Worm (Caenorhabditis elegans) whole organism, L1 larva: Measurements from ENCODE around the gene str-143.

ENCODE experiments used
- ceh-82 ChIP-seq, 3 experiments: fragments of 150-350 bp in 1 of 3; sonication (generic microtip) in 2 of 3; optimal IDR thresholded peaks; 2 replicates each; lab custom pipeline; 2014 to 2017; ENCODE audit warnings: missing biosample characterization in 3 of 3, missing genetic modification characterization in 3 of 3
- elt-2 ChIP-seq: sonication (generic microtip); optimal IDR thresholded peaks from 2 replicates; lab custom pipeline; 2016; ENCODE audit warnings: missing genetic modification characterization, mild to moderate bottlenecking, inconsistent platforms, missing compliant biosample characterization, missing genetic modification reagents
- lin-13 ChIP-seq: fragments of 150-350 bp; optimal IDR thresholded peaks from 2 replicates; lab custom pipeline; 2014; ENCODE audit warnings: missing biosample characterization, missing genetic modification reagents, missing genetic modification characterization
- nhr-237 ChIP-seq: fragments of 150-350 bp; optimal IDR thresholded peaks from 2 replicates; lab custom pipeline; 2014; ENCODE audit warnings: missing biosample characterization, missing genetic modification characterization
- nhr-47 ChIP-seq: sonication (generic microtip); optimal IDR thresholded peaks from 2 replicates; lab custom pipeline; 2016; ENCODE audit warnings: mild to moderate bottlenecking, missing genetic modification characterization, moderate library complexity, missing compliant biosample characterization
- skn-1 ChIP-seq: fragments of 150-350 bp; optimal IDR thresholded peaks from 2 replicates; lab custom pipeline; 2014; ENCODE audit warnings: missing biosample characterization, missing genetic modification characterization
- zag-1 ChIP-seq: fragments of 150-350 bp; optimal IDR thresholded peaks from 2 replicates; lab custom pipeline; 2014; ENCODE audit warnings: missing biosample characterization, missing genetic modification characterization

ce11 chrV:8043664-8044063, 25.9 kb downstream of the str-143 start:
- TF ChIP-seq ceh-82 (tag; optimal IDR thresholded peaks at IDR 0.05; lab: Kevin White, UChicago) (no peak), zag-1 (no peak), skn-1 (no peak), nhr-237 (no peak), lin-13 (GFP tag; lab: Kevin White, UChicago) (no peak), elt-2 (tag; lab: Kevin White, UChicago) (no peak), nhr-47 (tag; lab: Kevin White, UChicago) (no peak)
